Worm (Caenorhabditis elegans): ENCODE results near the gene W04G3.12.

- TF ChIP-seq daf-8 (GFP tag; IDR thresholded peaks at IDR 0.05) (no peak), gei-8 (GFP tag; optimal IDR thresholded peaks at IDR 0.05) (no peak), nhr-48 (tag; optimal IDR thresholded peaks at IDR 0.05) (no peak), lin-38 (GFP tag; IDR thresholded peaks at IDR 0.05) (no peak), ZK546.5 (tag; optimal IDR thresholded peaks at IDR 0.05) (no peak)
Observed at ce11 chrX:11072701-11073100, 3.9 kb downstream of the W04G3.12 start.
